Worm (Caenorhabditis elegans): ENCODE measurements around the gene ugt-1.

The ugt-1 gene

DNA sequence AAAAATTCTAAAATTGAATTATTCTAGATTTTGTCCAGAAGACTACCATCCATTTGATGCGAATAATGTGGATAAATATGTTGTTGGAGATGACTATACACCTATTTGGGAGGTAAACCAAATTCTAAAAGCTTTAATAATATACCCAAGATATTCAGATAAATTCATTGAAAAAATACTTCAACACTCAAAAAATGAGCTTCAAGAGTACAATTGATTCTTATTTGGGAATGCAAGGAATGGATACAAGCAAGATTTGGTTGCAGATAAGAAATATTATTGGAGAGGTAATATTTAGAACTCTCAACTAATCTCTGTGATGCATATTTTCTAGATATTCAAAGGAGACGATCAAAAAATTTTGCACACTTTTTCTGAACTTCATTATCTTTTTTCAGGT lies 35.3 kb upstream of the ugt-1 start:
- TF ChIP-seq ets-4 (tag; optimal IDR thresholded peaks at IDR 0.05) (no peak), F13H6.1 (tag; optimal IDR thresholded peaks at IDR 0.05) (no peak), gmeb-2 (tag; optimal IDR thresholded peaks at IDR 0.05) (no peak), eyg-1 (tag; optimal IDR thresholded peaks at IDR 0.05) (no peak), ceh-14 (tag; optimal IDR thresholded peaks at IDR 0.05) (no peak), che-1 (tag; optimal IDR thresholded peaks at IDR 0.05) (no peak), elt-2 (tag; optimal IDR thresholded peaks at IDR 0.05) (no peak), unc-3 (GFP tag; conservative IDR thresholded peaks at IDR 0.05) (no peak), unc-3 (tag; optimal IDR thresholded peaks at IDR 0.05) (no peak), odd-2 (tag; optimal IDR thresholded peaks at IDR 0.05) (no peak), zip-5 (tag; optimal IDR thresholded peaks at IDR 0.05) (no peak), fax-1 (tag; optimal IDR thresholded peaks at IDR 0.05) (no peak), hlh-6 (tag; optimal IDR thresholded peaks at IDR 0.05) (no peak), hlh-13 (GFP tag; optimal IDR thresholded peaks at IDR 0.05) (no peak), ref-2 (tag; optimal IDR thresholded peaks at IDR 0.05) (no peak), ceh-9 (tag; optimal IDR thresholded peaks at IDR 0.05) (no peak), nhr-11 (tag; optimal IDR thresholded peaks at IDR 0.05) (no peak), ama-1 (optimal IDR thresholded peaks at IDR 0.05) (no peak)

DNA sequence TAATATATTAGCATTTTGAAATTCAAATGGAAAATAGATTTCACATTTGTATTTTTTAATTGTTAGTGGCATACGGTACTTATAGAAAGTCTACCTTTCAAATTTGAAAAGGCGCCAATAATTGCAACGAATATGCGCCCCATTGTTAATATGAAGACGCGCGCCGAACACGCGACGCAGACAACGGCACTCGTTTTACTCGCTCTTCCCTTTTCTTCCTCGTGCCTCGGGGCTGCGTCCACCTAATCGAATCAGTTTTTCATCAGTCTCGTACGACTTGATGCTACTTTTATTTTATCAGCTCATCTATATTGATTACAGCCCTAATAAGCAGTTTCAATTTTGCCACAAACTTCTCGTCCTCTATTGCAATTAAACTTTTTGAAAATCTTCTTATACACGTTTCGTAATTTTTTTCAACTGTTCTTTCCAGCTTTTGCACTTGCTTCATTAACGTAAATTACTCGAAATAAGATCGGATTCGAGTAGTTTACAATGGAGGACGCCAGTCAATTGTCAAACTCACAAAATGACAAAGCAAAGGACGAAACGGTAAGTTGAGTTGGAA lies 33.5 kb upstream of the ugt-1 start, which contains the start of gene cash-1:
Gene cash-1, plus strand, starts transcription at position 432 of the 568 bp plus-strand sequence.
- TF ChIP-seq elt-2 (tag; optimal IDR thresholded peaks at IDR 0.05) (peak; percentile 15), hlh-30 (tag; optimal IDR thresholded peaks at IDR 0.05; ENCODE audit: insufficient read depth) (peak; percentile 66), tbx-2 (tag; optimal IDR thresholded peaks at IDR 0.05) (peak; percentile 52), ceh-45 (GFP tag; IDR thresholded peaks at IDR 0.05) (no peak), ceh-34 (tag; optimal IDR thresholded peaks at IDR 0.05) (peak; percentile 10), elt-4 (tag; optimal IDR thresholded peaks at IDR 0.05) (no peak), unc-42 (tag; optimal IDR thresholded peaks at IDR 0.05) (peak; percentile 94), ceh-18 (tag; optimal IDR thresholded peaks at IDR 0.05) (peak; percentile 23), ceh-31 (tag; optimal IDR thresholded peaks at IDR 0.05) (peak; percentile 76), ceh-2 (tag; optimal IDR thresholded peaks at IDR 0.05) (peak; percentile 25), nfya-1 (tag; optimal IDR thresholded peaks at IDR 0.05) (peak; percentile 39), pat-9 (tag; optimal IDR thresholded peaks at IDR 0.05) (no peak)

DNA sequence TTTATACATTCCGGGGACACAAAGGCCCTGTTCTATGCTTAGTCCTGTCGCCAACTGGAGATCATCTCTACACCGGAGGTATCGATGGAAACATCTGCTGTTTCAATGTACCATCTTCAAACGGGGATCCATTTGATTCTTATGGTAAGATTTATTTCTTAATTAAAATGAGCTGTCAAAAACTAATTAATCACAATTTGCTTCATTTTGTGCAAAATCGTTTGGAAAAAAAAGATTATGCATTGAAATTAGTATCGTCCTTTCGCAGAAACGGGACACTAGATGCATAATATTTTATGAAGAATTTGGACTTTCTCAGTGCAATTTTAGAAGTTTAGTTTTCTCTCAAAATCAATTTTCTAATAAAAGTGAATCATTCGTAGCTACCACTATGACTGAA lies 31.6 kb upstream of the ugt-1 start:
- no peak for TF ChIP-seq rnt-1 (tag; optimal IDR thresholded peaks at IDR 0.05)

DNA sequence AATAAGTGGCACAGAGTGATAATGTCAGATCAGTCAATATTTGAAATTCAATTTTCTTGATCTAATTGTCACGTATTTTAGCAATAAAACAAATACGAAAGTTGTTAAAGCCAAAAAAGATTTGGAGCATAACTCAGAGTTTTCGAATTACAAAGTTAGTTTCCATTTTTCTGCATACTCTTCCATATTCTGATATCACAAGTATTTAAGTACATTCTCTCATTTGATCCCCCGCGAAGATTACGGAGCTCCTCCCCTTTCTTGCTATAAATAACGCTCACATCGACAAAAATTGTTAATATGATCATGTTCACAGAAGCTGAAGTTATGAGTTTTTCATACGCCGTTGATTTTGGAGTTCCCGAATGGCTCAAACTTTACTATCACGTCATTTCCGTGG lies 27.2 kb upstream of the ugt-1 start, which contains the start of gene sri-20:
Gene sri-20, plus strand, starts transcription at position 301 of the 400 bp plus-strand sequence.
- no peak for TF ChIP-seq fax-1 (tag; optimal IDR thresholded peaks at IDR 0.05)
- no peak for TF ChIP-seq mec-3 (tag; optimal IDR thresholded peaks at IDR 0.05; ENCODE audit: borderline replicate concordance)
- TF ChIP-seq F13H6.1 (tag; optimal IDR thresholded peaks at IDR 0.05): no peak
- TF ChIP-seq ttx-3 (tag; optimal IDR thresholded peaks at IDR 0.05): no peak
- no peak for TF ChIP-seq ceh-6 (GFP tag; optimal IDR thresholded peaks at IDR 0.05)
- no peak for TF ChIP-seq pat-9 (tag; optimal IDR thresholded peaks at IDR 0.05)
- TF ChIP-seq K02D7.2 (tag; optimal IDR thresholded peaks at IDR 0.05): no peak
- TF ChIP-seq dmd-4 (tag; optimal IDR thresholded peaks at IDR 0.05; ENCODE audit: borderline replicate concordance): no peak
- no peak for TF ChIP-seq pag-3 (tag; optimal IDR thresholded peaks at IDR 0.05; ENCODE audit: borderline replicate concordance)
- TF ChIP-seq sox-2 (GFP tag; IDR thresholded peaks at IDR 0.05): no peak
- no peak for TF ChIP-seq Y22D7AL.16 (tag; optimal IDR thresholded peaks at IDR 0.05)
- no peak for TF ChIP-seq ceh-14 (tag; optimal IDR thresholded peaks at IDR 0.05)
- no peak for TF ChIP-seq nhr-11 (tag; optimal IDR thresholded peaks at IDR 0.05)
- TF ChIP-seq unc-86 (tag; optimal IDR thresholded peaks at IDR 0.05): no peak
- TF ChIP-seq ahr-1 (tag; optimal IDR thresholded peaks at IDR 0.05): no peak
- TF ChIP-seq sox-4 (tag; optimal IDR thresholded peaks at IDR 0.05): no peak

Measured in whole organism, late embryonic.